Worm (Caenorhabditis elegans): Measurements from ENCODE around the gene F09F9.1.

F09F9.1 gene

DNA sequence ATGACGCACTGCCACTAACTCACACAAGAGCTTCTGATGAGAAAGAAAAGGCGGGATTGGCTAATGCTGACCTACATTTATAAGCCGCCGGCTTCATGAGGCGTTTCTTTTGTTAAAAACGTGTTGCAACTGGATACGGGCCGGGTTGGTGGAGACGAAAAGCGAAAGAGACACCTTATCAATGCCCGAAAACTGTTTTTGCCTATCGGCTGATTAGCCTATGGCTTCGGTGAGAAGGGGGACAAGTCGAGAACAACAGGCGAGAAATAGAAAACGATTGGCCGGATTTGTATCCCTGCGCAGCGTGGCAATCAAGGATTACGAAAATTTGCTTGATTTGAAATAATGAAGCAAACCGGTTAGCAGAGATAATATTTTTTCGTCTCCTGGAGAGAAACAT is 3.7 kb upstream of the F09F9.1 start, which contains the start of gene F09F9.2:
TSS of gene F09F9.2 (minus strand) at position 25 of the 400 bp plus-strand sequence.
- TF ChIP-seq pes-1 (GFP tag; IDR thresholded peaks at IDR 0.05) (no peak), ets-7 (tag; optimal IDR thresholded peaks at IDR 0.05) (no peak), F13C5.2 (tag; optimal IDR thresholded peaks at IDR 0.05) (no peak), ama-1 (optimal IDR thresholded peaks at IDR 0.05) (no peak)

DNA sequence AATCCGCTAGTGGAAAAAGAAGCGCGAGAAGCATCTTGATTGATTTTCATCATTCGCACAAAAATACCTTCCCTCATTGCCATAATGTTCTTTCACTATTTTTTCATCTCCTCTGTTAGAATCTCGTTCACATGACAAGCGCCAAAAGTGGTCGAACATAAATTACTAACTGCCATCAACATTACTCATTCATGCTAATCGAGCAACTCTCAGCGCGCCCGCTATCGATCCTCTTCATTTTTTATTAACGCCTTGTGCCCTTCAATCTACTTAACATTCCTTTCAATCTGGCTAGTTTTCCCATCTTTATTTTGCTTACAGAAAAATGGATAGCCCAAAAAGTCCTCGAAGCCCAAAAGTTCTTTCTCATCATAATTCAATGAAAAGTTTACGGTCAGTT is 2.5 kb downstream of the F09F9.1 start, which contains the start of gene F09F9.5:
TSS of gene F09F9.5 (plus strand) at position 301 of the 400 bp plus-strand sequence.
- no peak for TF ChIP-seq tbx-11 (GFP tag; IDR thresholded peaks at IDR 0.05)
- TF ChIP-seq B0310.2 (tag; optimal IDR thresholded peaks at IDR 0.05) = no peak
- TF ChIP-seq F13C5.2 (tag; optimal IDR thresholded peaks at IDR 0.05) = no peak
- TF ChIP-seq hmbx-1 (tag; optimal IDR thresholded peaks at IDR 0.05) = no peak
- no peak for TF ChIP-seq ceh-36 (tag; optimal IDR thresholded peaks at IDR 0.05)
- TF ChIP-seq flt-1 (GFP tag; IDR thresholded peaks at IDR 0.05) = no peak
- no peak for TF ChIP-seq aly-1 (tag; optimal IDR thresholded peaks at IDR 0.05)
- TF ChIP-seq scrt-1 (GFP tag; IDR thresholded peaks at IDR 0.05) = no peak
- TF ChIP-seq sea-1 (GFP tag; conservative IDR thresholded peaks at IDR 0.05) = no peak

DNA sequence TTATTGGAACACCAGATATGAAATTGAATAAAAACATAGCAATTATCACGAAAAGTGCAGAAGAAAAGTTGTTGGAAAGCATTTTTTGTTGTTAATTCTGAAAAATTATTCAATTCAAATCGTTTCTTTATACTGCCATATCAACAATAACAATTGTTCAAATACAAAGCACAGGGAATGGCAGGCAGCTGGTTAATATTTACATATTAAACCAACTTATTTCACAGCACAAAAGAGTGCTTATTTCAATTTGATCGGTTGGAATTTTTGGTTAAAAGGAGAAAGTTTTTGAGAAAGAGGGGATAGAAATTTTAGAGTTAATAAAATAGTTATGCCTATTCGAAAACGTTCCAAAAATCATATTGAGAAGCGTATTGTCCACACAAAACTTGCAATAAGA is 5.8 kb downstream of the F09F9.1 start, which contains the start of gene F09F9.3:
TSS of gene F09F9.3 (minus strand) at position 101 of the 400 bp plus-strand sequence.
- TF ChIP-seq ceh-13 (GFP tag; optimal IDR thresholded peaks at IDR 0.05) = no peak
- TF ChIP-seq ama-1 (optimal IDR thresholded peaks at IDR 0.05) = no peak
- no peak for TF ChIP-seq ets-7 (tag; optimal IDR thresholded peaks at IDR 0.05)
- no peak for TF ChIP-seq tra-4 (tag; optimal IDR thresholded peaks at IDR 0.05)
- no peak for TF ChIP-seq B0310.2 (tag; optimal IDR thresholded peaks at IDR 0.05)
- no peak for TF ChIP-seq sea-1 (GFP tag; conservative IDR thresholded peaks at IDR 0.05)
- no peak for TF ChIP-seq hnd-1 (tag; optimal IDR thresholded peaks at IDR 0.05)
- TF ChIP-seq aly-1 (tag; optimal IDR thresholded peaks at IDR 0.05) = no peak
- TF ChIP-seq flt-1 (GFP tag; IDR thresholded peaks at IDR 0.05) = no peak

DNA sequence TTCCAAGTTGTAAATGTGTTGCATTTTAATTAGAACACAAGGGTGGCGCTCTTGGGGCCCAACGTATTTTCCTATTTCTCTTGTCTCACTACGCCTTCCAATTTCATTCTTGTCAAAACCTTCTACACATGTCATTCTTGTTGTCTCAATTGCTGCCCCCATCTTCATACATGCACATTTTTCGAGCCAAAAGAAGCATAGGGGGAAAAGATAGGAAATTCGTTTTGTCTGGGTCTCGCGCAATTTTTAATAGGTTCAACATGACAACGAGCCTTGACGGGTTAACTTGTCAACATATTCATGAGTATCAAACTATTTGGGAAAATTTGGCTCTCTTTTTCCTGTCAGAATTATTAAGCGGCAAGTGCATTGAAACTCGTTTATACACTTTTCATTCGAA is 8.2 kb downstream of the F09F9.1 start:
- TF ChIP-seq ceh-36 (tag; optimal IDR thresholded peaks at IDR 0.05) = no peak
- no peak for TF ChIP-seq flt-1 (GFP tag; IDR thresholded peaks at IDR 0.05)
- TF ChIP-seq tbx-11 (GFP tag; IDR thresholded peaks at IDR 0.05) = no peak

DNA sequence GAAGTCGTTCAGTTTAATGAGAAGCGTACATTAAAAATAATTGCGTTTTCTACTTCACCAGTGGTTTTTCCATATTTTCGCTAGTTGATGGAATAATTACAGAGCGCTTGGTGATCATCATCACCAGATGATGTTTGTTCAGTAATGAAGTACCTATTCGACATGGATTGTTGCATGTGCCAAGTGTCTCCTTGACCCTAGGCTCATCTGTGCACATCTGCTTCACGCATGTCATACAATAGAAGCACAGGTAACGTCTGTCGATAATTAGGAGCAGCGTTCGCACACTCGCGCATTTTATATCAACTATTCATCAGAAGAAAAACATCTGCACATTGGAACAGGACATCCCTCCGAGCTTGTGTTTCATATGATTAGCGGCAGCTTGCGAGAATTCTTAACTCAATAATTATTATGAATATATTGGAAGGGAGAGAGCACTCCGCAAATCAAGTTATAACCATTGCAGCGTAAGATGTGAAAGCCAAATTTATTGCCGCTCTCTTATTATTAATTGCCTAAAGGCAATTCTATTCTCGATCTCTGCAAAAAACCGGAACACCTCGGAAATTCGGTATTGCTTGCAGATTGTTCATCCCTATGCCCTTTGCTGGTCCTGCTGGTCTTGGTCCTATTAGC is 10.2 kb downstream of the F09F9.1 start:
- no peak for TF ChIP-seq ceh-13 (GFP tag; optimal IDR thresholded peaks at IDR 0.05)
- no peak for TF ChIP-seq F13C5.2 (tag; optimal IDR thresholded peaks at IDR 0.05)
- no peak for TF ChIP-seq flt-1 (GFP tag; IDR thresholded peaks at IDR 0.05)
- no peak for TF ChIP-seq tra-4 (tag; optimal IDR thresholded peaks at IDR 0.05)
- TF ChIP-seq hnd-1 (tag; optimal IDR thresholded peaks at IDR 0.05) = no peak
- TF ChIP-seq tbx-37 (GFP tag; conservative IDR thresholded peaks at IDR 0.05) = no peak
- TF ChIP-seq B0310.2 (tag; optimal IDR thresholded peaks at IDR 0.05) = no peak
- TF ChIP-seq ets-7 (tag; optimal IDR thresholded peaks at IDR 0.05) = no peak
- TF ChIP-seq hmg-4 (GFP tag; optimal IDR thresholded peaks at IDR 0.05) = no peak
- TF ChIP-seq tbx-11 (GFP tag; IDR thresholded peaks at IDR 0.05) = no peak
- no peak for TF ChIP-seq aly-1 (tag; optimal IDR thresholded peaks at IDR 0.05)
- TF ChIP-seq scrt-1 (GFP tag; IDR thresholded peaks at IDR 0.05) = no peak
- TF ChIP-seq hmbx-1 (tag; optimal IDR thresholded peaks at IDR 0.05) = no peak
- no peak for TF ChIP-seq pes-1 (GFP tag; IDR thresholded peaks at IDR 0.05)
- TF ChIP-seq ceh-36 (tag; optimal IDR thresholded peaks at IDR 0.05) = no peak
- TF ChIP-seq ama-1 (optimal IDR thresholded peaks at IDR 0.05) = no peak
- TF ChIP-seq sea-1 (GFP tag; conservative IDR thresholded peaks at IDR 0.05) = no peak

DNA sequence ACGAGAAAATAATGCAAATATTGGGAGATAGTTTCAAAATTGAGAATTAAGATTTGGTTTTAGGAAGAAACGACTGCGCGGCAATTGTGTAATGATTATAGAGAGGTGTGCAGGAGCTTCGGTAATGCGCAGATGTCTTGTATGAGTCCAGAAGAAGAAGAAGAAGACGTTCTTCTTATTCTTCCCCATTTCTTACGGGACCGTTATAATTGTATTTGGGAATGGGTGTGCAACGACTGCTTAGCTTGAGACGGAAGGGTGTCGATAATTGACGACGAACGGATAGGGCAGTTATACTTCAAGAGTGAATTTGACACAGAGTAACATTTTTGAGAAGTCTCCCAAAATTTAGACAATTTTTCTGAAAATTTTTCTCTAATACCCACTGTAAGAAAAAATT is 13.6 kb downstream of the F09F9.1 start:
- TF ChIP-seq F13C5.2 (tag; optimal IDR thresholded peaks at IDR 0.05) = no peak
- TF ChIP-seq hmg-4 (GFP tag; optimal IDR thresholded peaks at IDR 0.05) = no peak

- TF ChIP-seq F13C5.2 (tag; optimal IDR thresholded peaks at IDR 0.05) (no peak), tbx-37 (GFP tag; conservative IDR thresholded peaks at IDR 0.05) (no peak)
Observed at ce11 chrX:4131354-4131753, 16.2 kb downstream of the F09F9.1 start.

- no peak for TF ChIP-seq hmg-4 (GFP tag; optimal IDR thresholded peaks at IDR 0.05)
- TF ChIP-seq hnd-1 (tag; optimal IDR thresholded peaks at IDR 0.05) = no peak
- no peak for TF ChIP-seq tbx-11 (GFP tag; IDR thresholded peaks at IDR 0.05)
- no peak for TF ChIP-seq hmbx-1 (tag; optimal IDR thresholded peaks at IDR 0.05)
- TF ChIP-seq ceh-36 (tag; optimal IDR thresholded peaks at IDR 0.05) = no peak
- TF ChIP-seq sea-1 (GFP tag; conservative IDR thresholded peaks at IDR 0.05) = no peak
- TF ChIP-seq aly-1 (tag; optimal IDR thresholded peaks at IDR 0.05) = no peak
- TF ChIP-seq B0310.2 (tag; optimal IDR thresholded peaks at IDR 0.05) = no peak
- TF ChIP-seq tbx-37 (GFP tag; conservative IDR thresholded peaks at IDR 0.05) = no peak
- TF ChIP-seq scrt-1 (GFP tag; IDR thresholded peaks at IDR 0.05) = no peak
- no peak for TF ChIP-seq pes-1 (GFP tag; IDR thresholded peaks at IDR 0.05)
- TF ChIP-seq ceh-13 (GFP tag; optimal IDR thresholded peaks at IDR 0.05) = no peak
- TF ChIP-seq ama-1 (optimal IDR thresholded peaks at IDR 0.05) = no peak
- TF ChIP-seq tra-4 (tag; optimal IDR thresholded peaks at IDR 0.05) = no peak
- TF ChIP-seq flt-1 (GFP tag; IDR thresholded peaks at IDR 0.05) = no peak
Observed at ce11 chrX:4132243-4132642, 17.1 kb downstream of the F09F9.1 start.

DNA sequence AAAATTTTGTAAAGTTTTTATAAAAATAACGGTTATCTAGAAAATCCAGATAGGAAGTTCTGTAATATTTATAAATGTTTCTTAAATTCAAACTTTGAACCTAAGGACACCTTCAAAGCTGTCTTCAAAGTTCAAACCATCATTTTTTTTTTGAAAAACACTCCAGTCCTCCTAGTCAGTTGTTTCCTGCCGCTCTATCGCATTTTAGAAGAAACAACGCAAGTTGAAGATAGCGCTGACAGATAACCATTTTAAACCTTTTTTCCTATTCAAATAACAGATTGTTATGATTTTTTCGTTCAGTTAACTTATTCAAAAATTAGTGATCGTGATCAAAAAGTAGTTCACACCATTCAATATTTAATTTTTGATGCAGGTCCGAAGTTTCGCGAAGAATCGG is 18.3 kb downstream of the F09F9.1 start:
- TF ChIP-seq tbx-11 (GFP tag; IDR thresholded peaks at IDR 0.05) (no peak), B0310.2 (tag; optimal IDR thresholded peaks at IDR 0.05) (no peak), ceh-13 (GFP tag; optimal IDR thresholded peaks at IDR 0.05) (no peak), hmg-4 (GFP tag; optimal IDR thresholded peaks at IDR 0.05) (no peak), flt-1 (GFP tag; IDR thresholded peaks at IDR 0.05) (no peak), sea-1 (GFP tag; conservative IDR thresholded peaks at IDR 0.05) (no peak), hnd-1 (tag; optimal IDR thresholded peaks at IDR 0.05) (no peak), pes-1 (GFP tag; IDR thresholded peaks at IDR 0.05) (no peak), hmbx-1 (tag; optimal IDR thresholded peaks at IDR 0.05) (no peak), ceh-36 (tag; optimal IDR thresholded peaks at IDR 0.05) (no peak)

Measured in whole organism, early embryonic.